Worm (Caenorhabditis elegans) whole organism, young adult: ENCODE measurements around the gene inx-3.
A peak's percentile ranks its signal among the peaks of the same experiment; 100 is the strongest.

Experiments used
- B0261.1 ChIP-seq: sonication (generic microtip); optimal IDR thresholded peaks from 2 replicates; lab custom pipeline; 2016; ENCODE audit warnings: mild to moderate bottlenecking, missing genetic modification characterization, moderate library complexity, missing compliant biosample characterization
- B0336.3 ChIP-seq: fragments of 200-800 bp; sonication (Bioruptor generic); IDR thresholded peaks from 2 replicates; pipeline ENCODE4 v1.3.6; 2022; ENCODE audit warnings: missing genetic modification characterization, missing compliant biosample characterization
- F37B4.10 ChIP-seq: fragments of 200-800 bp; sonication (Bioruptor generic); IDR thresholded peaks from 2 replicates; pipeline ENCODE4 v1.3.6; 2022; ENCODE audit warnings: missing genetic modification characterization, missing compliant biosample characterization
- F52B5.7 ChIP-seq: sonication (generic microtip); optimal IDR thresholded peaks from 2 replicates; lab custom pipeline; 2016; ENCODE audit warnings: mild to moderate bottlenecking, missing genetic modification characterization, missing compliant biosample characterization
- F55B11.4 ChIP-seq: sonication (generic microtip); optimal IDR thresholded peaks from 2 replicates; lab custom pipeline; 2016; ENCODE audit warnings: missing compliant biosample characterization, missing genetic modification characterization, borderline replicate concordance; ENCODE audit not compliant: insufficient read depth
- Y53F4B.3 ChIP-seq: fragments of 200-800 bp; sonication (Bioruptor generic); IDR thresholded peaks from 2 replicates; pipeline ENCODE4 v1.3.6; 2022; ENCODE audit warnings: missing genetic modification reagents, missing genetic modification characterization, missing compliant biosample characterization
- Y95B8A.8 ChIP-seq: fragments of 200-800 bp; sonication (Bioruptor generic); IDR thresholded peaks from 2 replicates; pipeline ENCODE4 v1.3.6; 2022; ENCODE audit warnings: missing genetic modification reagents, missing genetic modification characterization, missing compliant biosample characterization
- ZK185.1 ChIP-seq: sonication (generic microtip); optimal IDR thresholded peaks from 2 replicates; lab custom pipeline; 2016; ENCODE audit warnings: mild to moderate bottlenecking, missing genetic modification characterization, missing compliant biosample characterization; ENCODE audit not compliant: poor library complexity, severe bottlenecking
- ama-1 ChIP-seq, 3 experiments: fragments of 150-350 bp in 1 of 3; sonication (generic microtip) in 2 of 3; optimal IDR thresholded peaks; 2 replicates each; lab custom pipeline; 2014 to 2018; ENCODE audit warnings: missing biosample characterization in 2 of 3, missing genetic modification characterization in 2 of 3, missing genetic modification reagents in 2 of 3
- aptf-2 ChIP-seq: fragments of 200-800 bp; sonication (Bioruptor generic); conservative IDR thresholded peaks from 2 replicates; pipeline ENCODE4 v1.3.6; 2022; ENCODE audit warnings: missing genetic modification reagents, missing genetic modification characterization, missing compliant biosample characterization
- attf-3 ChIP-seq: fragments of 200-800 bp; sonication (Bioruptor generic); conservative IDR thresholded peaks from 2 replicates; pipeline ENCODE4 v1.3.6; 2022; ENCODE audit warnings: missing genetic modification reagents, missing genetic modification characterization, missing compliant biosample characterization
- bed-1 ChIP-seq: fragments of 200-800 bp; sonication (Bioruptor generic); IDR thresholded peaks from 2 replicates; pipeline ENCODE4 v1.3.6; 2022; ENCODE audit warnings: missing genetic modification reagents, missing genetic modification characterization, missing compliant biosample characterization
- bed-2 ChIP-seq: fragments of 200-800 bp; sonication (Bioruptor generic); IDR thresholded peaks from 2 replicates; pipeline ENCODE4 v1.3.6; 2022; ENCODE audit warnings: missing genetic modification reagents, missing genetic modification characterization, missing compliant biosample characterization
- ccch-3 ChIP-seq: fragments of 200-800 bp; sonication (Bioruptor generic); optimal IDR thresholded peaks from 2 replicates; lab custom pipeline; 2018; ENCODE audit warnings: mild to moderate bottlenecking, missing genetic modification characterization, missing compliant biosample characterization
- cebp-2 ChIP-seq: fragments of 200-800 bp; sonication (Bioruptor generic); IDR thresholded peaks from 2 replicates; pipeline ENCODE4 v1.3.6; 2022; ENCODE audit warnings: missing genetic modification characterization, missing compliant biosample characterization
- ceh-40 ChIP-seq: fragments of 200-800 bp; sonication (Bioruptor generic); IDR thresholded peaks from 2 replicates; pipeline ENCODE4 v1.3.6; 2022; ENCODE audit warnings: missing genetic modification characterization, missing compliant biosample characterization
- ceh-58 ChIP-seq: fragments of 200-800 bp; sonication (Bioruptor generic); IDR thresholded peaks from 2 replicates; pipeline ENCODE4 v1.3.6; 2022; ENCODE audit warnings: missing genetic modification characterization, missing compliant biosample characterization
- dox-1 ChIP-seq: fragments of 200-800 bp; sonication (Bioruptor generic); IDR thresholded peaks from 2 replicates; pipeline ENCODE4 v1.3.6; 2022; ENCODE audit warnings: missing genetic modification reagents, missing genetic modification characterization, missing compliant biosample characterization
- efl-1 ChIP-seq: fragments of 150-350 bp; optimal IDR thresholded peaks from 2 replicates; lab custom pipeline; 2014; ENCODE audit warnings: missing biosample characterization, missing genetic modification reagents, missing genetic modification characterization
- ets-4 ChIP-seq: fragments of 200-800 bp; sonication (Bioruptor generic); optimal IDR thresholded peaks from 2 replicates; lab custom pipeline; 2018; ENCODE audit warnings: mild to moderate bottlenecking, missing genetic modification characterization, missing compliant biosample characterization
- gei-17 ChIP-seq: fragments of 200-800 bp; sonication (Bioruptor generic); optimal IDR thresholded peaks from 2 replicates; lab custom pipeline; 2018; ENCODE audit warnings: mild to moderate bottlenecking, missing genetic modification characterization, missing compliant biosample characterization
- hlh-26 ChIP-seq: fragments of 200-800 bp; sonication (Bioruptor generic); conservative IDR thresholded peaks from 2 replicates; pipeline ENCODE4 v1.3.6; 2022; ENCODE audit warnings: missing genetic modification reagents, missing genetic modification characterization, missing compliant biosample characterization
- hmg-1.2 ChIP-seq: fragments of 200-800 bp; sonication (Bioruptor generic); IDR thresholded peaks from 2 replicates; pipeline ENCODE4 v1.3.6; 2022; ENCODE audit warnings: missing genetic modification reagents, missing genetic modification characterization, missing compliant biosample characterization
- lsl-1 ChIP-seq: fragments of 200-800 bp; sonication (Bioruptor generic); optimal IDR thresholded peaks from 2 replicates; lab custom pipeline; 2018; ENCODE audit warnings: mild to moderate bottlenecking, missing genetic modification characterization, moderate library complexity, missing compliant biosample characterization
- lsy-27 ChIP-seq: sonication (generic microtip); optimal IDR thresholded peaks from 2 replicates; lab custom pipeline; 2017; ENCODE audit warnings: missing genetic modification characterization, mild to moderate bottlenecking, missing compliant biosample characterization, antibody characterized with exemption, missing genotype, borderline replicate concordance; ENCODE audit not compliant: insufficient read depth
- madf-6 ChIP-seq: fragments of 200-800 bp; sonication (Bioruptor generic); IDR thresholded peaks from 2 replicates; pipeline ENCODE4 v1.3.6; 2022; ENCODE audit warnings: missing genetic modification reagents, missing genetic modification characterization, missing compliant biosample characterization
- mcd-1 ChIP-seq: fragments of 200-800 bp; sonication (Bioruptor generic); IDR thresholded peaks from 2 replicates; pipeline ENCODE4 v1.3.6; 2022; ENCODE audit warnings: missing genetic modification reagents, missing genetic modification characterization, missing compliant biosample characterization
- nfyb-1 ChIP-seq: fragments of 200-800 bp; sonication (Bioruptor generic); IDR thresholded peaks from 2 replicates; pipeline ENCODE4 v1.3.6; 2022; ENCODE audit warnings: missing genetic modification reagents, missing genetic modification characterization, missing compliant biosample characterization
- nhr-120 ChIP-seq: fragments of 200-800 bp; sonication (Bioruptor generic); IDR thresholded peaks from 2 replicates; pipeline ENCODE4 v1.3.6; 2022; ENCODE audit warnings: missing genetic modification characterization, missing compliant biosample characterization
- nhr-90 ChIP-seq: sonication (generic microtip); optimal IDR thresholded peaks from 2 replicates; lab custom pipeline; 2016; ENCODE audit warnings: missing genotype, mild to moderate bottlenecking, missing genetic modification characterization, missing compliant biosample characterization
- pbrm-1 ChIP-seq: fragments of 200-800 bp; sonication (Bioruptor generic); IDR thresholded peaks from 2 replicates; pipeline ENCODE4 v1.3.6; 2022; ENCODE audit warnings: missing genetic modification reagents, missing genetic modification characterization, missing compliant biosample characterization
- sdz-38 ChIP-seq: sonication (generic microtip); optimal IDR thresholded peaks from 2 replicates; lab custom pipeline; 2016; ENCODE audit warnings: missing genotype, missing genetic modification characterization, missing compliant biosample characterization
- snpc-1.1 ChIP-seq: sonication (generic microtip); optimal IDR thresholded peaks from 2 replicates; lab custom pipeline; 2017; ENCODE audit warnings: missing genetic modification characterization, mild to moderate bottlenecking, missing compliant biosample characterization, antibody characterized with exemption, moderate library complexity, missing genotype, missing genetic modification reagents; ENCODE audit not compliant: insufficient read depth
- snpc-3.4 ChIP-seq: sonication (generic microtip); optimal IDR thresholded peaks from 2 replicates; lab custom pipeline; 2017; ENCODE audit warnings: missing genetic modification characterization, mild to moderate bottlenecking, missing compliant biosample characterization, antibody characterized with exemption, moderate library complexity, missing genotype, missing genetic modification reagents
- sptf-2 ChIP-seq: fragments of 200-800 bp; sonication (Bioruptor generic); optimal IDR thresholded peaks from 2 replicates; lab custom pipeline; 2018; ENCODE audit warnings: mild to moderate bottlenecking, missing genetic modification characterization, missing compliant biosample characterization
- tlf-1 ChIP-seq: fragments of 200-800 bp; sonication (Bioruptor generic); optimal IDR thresholded peaks from 2 replicates; lab custom pipeline; 2018; ENCODE audit warnings: mild to moderate bottlenecking, missing genetic modification characterization, missing compliant biosample characterization
- zfh-2 ChIP-seq: fragments of 200-800 bp; sonication (Bioruptor generic); conservative IDR thresholded peaks from 2 replicates; pipeline ENCODE4 v1.3.6; 2022; ENCODE audit warnings: missing genetic modification reagents, missing genetic modification characterization, missing compliant biosample characterization
- zim-3 ChIP-seq: sonication (generic microtip); optimal IDR thresholded peaks from 2 replicates; lab custom pipeline; 2017; ENCODE audit warnings: mild to moderate bottlenecking, missing genetic modification characterization, moderate library complexity, missing compliant biosample characterization
- ztf-18 ChIP-seq: sonication (generic microtip); optimal IDR thresholded peaks from 2 replicates; lab custom pipeline; 2016; ENCODE audit warnings: missing genotype, mild to moderate bottlenecking, missing genetic modification characterization, missing compliant biosample characterization
- ztf-22 ChIP-seq: fragments of 200-800 bp; sonication (Bioruptor generic); optimal IDR thresholded peaks from 2 replicates; lab custom pipeline; 2018; ENCODE audit warnings: mild to moderate bottlenecking, missing genetic modification characterization, moderate library complexity, missing compliant biosample characterization
- ztf-25 ChIP-seq: fragments of 200-800 bp; sonication (Bioruptor generic); IDR thresholded peaks from 2 replicates; pipeline ENCODE4 v1.3.6; 2022; ENCODE audit warnings: missing genetic modification reagents, missing genetic modification characterization, missing compliant biosample characterization

inx-3 gene

DNA sequence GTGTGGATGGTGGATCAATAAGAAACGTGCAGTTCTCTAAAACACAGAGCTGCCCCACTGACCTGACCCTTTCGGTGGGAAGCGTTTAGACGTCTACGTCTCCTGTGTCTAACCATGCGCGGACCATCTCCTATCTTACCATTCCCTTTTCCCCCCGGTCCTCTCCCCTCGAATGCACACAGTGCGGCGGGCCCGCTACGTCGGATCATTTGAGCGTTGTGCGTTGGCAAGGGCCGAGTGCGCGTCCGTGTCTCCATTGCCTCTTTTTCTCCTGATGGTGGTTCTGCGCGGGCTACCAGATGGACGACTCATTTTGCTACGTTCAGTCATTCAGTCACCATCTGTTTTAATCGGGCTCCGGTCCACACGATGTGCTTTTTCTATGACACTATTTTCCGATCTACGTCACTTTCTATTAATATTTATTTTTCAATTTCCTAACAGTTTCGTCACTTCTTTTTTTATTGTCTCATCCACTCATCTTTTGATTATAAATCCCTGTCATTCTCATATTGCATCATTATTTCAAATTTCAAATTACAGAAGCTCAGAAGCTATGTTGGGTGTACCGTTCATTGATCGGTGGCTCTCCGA, at the start of gene inx-3:
Gene inx-3 (plus strand): TSS at position 544 of the 594 bp plus-strand sequence.
- TF ChIP-seq attf-3 (GFP tag; lab: Robert Waterston, UW): no peak
- TF ChIP-seq sdz-38 (tag; lab: Kevin White, UChicago): no peak
- TF ChIP-seq lsy-27 (tag; lab: Kevin White, UChicago): no peak
- TF ChIP-seq zim-3: no peak
- TF ChIP-seq zfh-2 (GFP tag; lab: Robert Waterston, UW): peak; percentile 88
- TF ChIP-seq tlf-1 (GFP tag; lab: Kevin White, UChicago): no peak
- TF ChIP-seq ets-4 (GFP tag; lab: Kevin White, UChicago): no peak
- no peak for TF ChIP-seq ZK185.1
- TF ChIP-seq madf-6 (GFP tag; lab: Robert Waterston, UW): peak; percentile 32; the same call in 1 of the 2 replicates
- TF ChIP-seq gei-17 (GFP tag; lab: Kevin White, UChicago): no peak
- TF ChIP-seq ceh-40: no peak
- TF ChIP-seq dox-1 (GFP tag; lab: Robert Waterston, UW): no peak
- no peak for TF ChIP-seq ccch-3
- TF ChIP-seq nhr-120 (GFP tag; lab: Robert Waterston, UW): no peak
- TF ChIP-seq B0336.3 (GFP tag; lab: Robert Waterston, UW): no peak
- no peak for TF ChIP-seq Y53F4B.3
- no peak for TF ChIP-seq pbrm-1 (GFP tag; lab: Robert Waterston, UW)
- no peak for TF ChIP-seq lsl-1
- 0 out of 2 replicates have a peak, but pooled peaks have one; percentile 19 for TF ChIP-seq bed-2 (GFP tag; lab: Robert Waterston, UW)
- TF ChIP-seq F52B5.7: no peak
- no peak for TF ChIP-seq ama-1 (optimal IDR thresholded peaks at IDR 0.05; lab: Kevin White, UChicago)
- no peak for TF ChIP-seq ama-1 (GFP tag; optimal IDR thresholded peaks at IDR 0.05; lab: Kevin White, UChicago)
- no peak for TF ChIP-seq ztf-22
- TF ChIP-seq ztf-18 (tag; lab: Kevin White, UChicago): no peak
- peak; percentile 48 for TF ChIP-seq aptf-2
- no peak for TF ChIP-seq F37B4.10 (GFP tag; lab: Robert Waterston, UW)
- TF ChIP-seq nhr-90 (tag; lab: Kevin White, UChicago): no peak
- TF ChIP-seq nfyb-1 (GFP tag; lab: Robert Waterston, UW): no peak
- no peak for TF ChIP-seq ztf-25 (GFP tag; lab: Robert Waterston, UW)
- TF ChIP-seq snpc-3.4 (tag; lab: Kevin White, UChicago): no peak
- no peak for TF ChIP-seq Y95B8A.8
- no peak for TF ChIP-seq mcd-1
- no peak for TF ChIP-seq F55B11.4
- no peak for TF ChIP-seq snpc-1.1 (tag; lab: Kevin White, UChicago)
- TF ChIP-seq hmg-1.2 (GFP tag; lab: Robert Waterston, UW): peak; percentile 33; the same call in 1 of the 2 replicates

DNA sequence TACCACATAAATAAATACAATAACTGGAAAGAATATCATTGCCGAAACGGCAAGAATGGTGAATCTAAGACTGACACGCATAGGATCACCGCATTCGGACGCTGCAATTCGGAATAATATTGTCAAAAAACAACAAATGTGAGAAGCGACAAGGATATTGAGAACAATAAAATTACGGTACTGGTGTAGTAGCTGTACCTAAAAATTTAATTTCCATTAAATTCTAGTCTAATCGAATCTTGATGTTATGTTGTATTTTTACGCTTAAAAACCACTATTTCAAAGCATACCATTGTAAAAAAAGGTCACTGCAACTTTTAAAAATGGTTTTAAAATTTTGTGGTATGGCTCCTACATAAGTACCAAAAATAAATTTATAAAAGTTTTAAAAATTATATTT, 47.2 kb upstream of the inx-3 start, which contains the start of gene mig-23:
Gene mig-23 (minus strand): TSS at position 101 of the 400 bp plus-strand sequence.
- TF ChIP-seq efl-1 (GFP tag; lab: Kevin White, UChicago) (no peak), B0261.1 (tag; lab: Kevin White, UChicago) (no peak), bed-1 (GFP tag; lab: Robert Waterston, UW) (no peak), ceh-58 (no peak), sptf-2 (GFP tag; lab: Kevin White, UChicago) (no peak), cebp-2 (GFP tag; lab: Robert Waterston, UW) (no peak), hlh-26 (GFP tag; lab: Robert Waterston, UW) (no peak)
